Worm (Caenorhabditis elegans): ENCODE measurements around the gene sups-1.

DNA sequence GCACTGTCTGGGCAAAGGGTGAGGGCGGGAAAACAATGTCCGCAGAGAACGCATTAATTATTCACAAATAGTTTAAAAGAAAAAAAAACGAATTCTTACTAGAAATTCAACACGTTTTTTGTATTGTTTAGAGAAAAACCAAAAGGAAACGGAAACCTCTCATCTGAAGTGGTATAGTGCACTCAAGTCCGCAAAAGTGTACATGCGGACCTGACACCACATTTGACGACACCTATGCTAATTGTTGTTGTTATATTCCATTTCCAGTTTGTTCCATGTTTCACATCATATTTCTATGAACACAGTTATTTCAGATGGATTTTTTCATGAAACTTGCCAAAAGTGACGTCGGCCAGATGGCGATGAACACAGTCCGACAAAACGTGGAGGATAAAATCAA is 48.8 kb downstream of the sups-1 start, which contains the start of gene C45B2.6:
- TF ChIP-seq lin-13 (tag; optimal IDR thresholded peaks at IDR 0.05) (no peak), unc-62 (GFP tag; optimal IDR thresholded peaks at IDR 0.05) (no peak), ceh-83 (GFP tag; optimal IDR thresholded peaks at IDR 0.05) (no peak), snpc-4 (tag; optimal IDR thresholded peaks at IDR 0.05) (no peak), nhr-12 (tag; optimal IDR thresholded peaks at IDR 0.05) (no peak)

All from whole organism, mixed stage, embryonic.